Fruit fly (Drosophila melanogaster) whole organism, embryonic: ENCODE measurements around the gene Nf1.

ENCODE experiments used
- Blimp-1 ChIP-seq: fragments of 200-800 bp; sonication (Bioruptor generic); optimal IDR thresholded peaks from 3 replicates; lab custom pipeline; 2018; ENCODE audit warnings: missing biosample characterization, missing genetic modification characterization, mild to moderate bottlenecking, moderate library complexity, missing genetic modification reagents
- CG10565 ChIP-seq: fragments of 200-800 bp; sonication (Bioruptor generic); optimal IDR thresholded peaks from 3 replicates; lab custom pipeline; 2016; ENCODE audit warnings: missing biosample characterization, mild to moderate bottlenecking, missing genetic modification characterization
- CG32772 ChIP-seq: fragments of 200-800 bp; sonication (Bioruptor generic); IDR thresholded peaks from 2 replicates; pipeline ENCODE4 v1.3.6; 2022; ENCODE audit warnings: missing biosample characterization, missing genetic modification characterization
- CG6854 ChIP-seq: fragments of 200-800 bp; sonication (Bioruptor generic); optimal IDR thresholded peaks from 3 replicates; lab custom pipeline; 2017; ENCODE audit warnings: missing biosample characterization, mild to moderate bottlenecking, missing genetic modification characterization
- CG8089 ChIP-seq: fragments of 200-800 bp; sonication (Bioruptor generic); optimal IDR thresholded peaks from 3 replicates; lab custom pipeline; 2016; ENCODE audit warnings: missing biosample characterization, missing genetic modification characterization
- CG8478 ChIP-seq: fragments of >200 bp; optimal IDR thresholded peaks from 2 replicates; lab custom pipeline; 2018
- D ChIP-seq, 2 experiments: fragments of 200-800 bp in 1 of 2; fragments of >200 bp in 1 of 2; sonication (Bioruptor generic) in 1 of 2; optimal IDR thresholded peaks; 2 replicates in 1 of 2; 3 replicates in 1 of 2; lab custom pipeline; 2017; ENCODE audit warnings: mild to moderate bottlenecking in 1 of 2, missing biosample characterization in 1 of 2, missing genetic modification characterization in 1 of 2, missing genetic modification reagents in 1 of 2
- Eip74EF ChIP-seq, 2 experiments: fragments of 200-800 bp in 1 of 2; fragments of >200 bp in 1 of 2; sonication (Bioruptor generic) in 1 of 2; optimal IDR thresholded peaks; 2 replicates each; lab custom pipeline; 2017 to 2019; ENCODE audit warnings: missing biosample characterization in 2 of 2, missing genetic modification characterization in 2 of 2, mild to moderate bottlenecking in 1 of 2, moderate library complexity in 1 of 2
- Fer1 ChIP-seq: fragments of 200-800 bp; sonication (Bioruptor generic); optimal IDR thresholded peaks from 2 replicates; lab custom pipeline; 2017; ENCODE audit warnings: missing biosample characterization, mild to moderate bottlenecking, missing genetic modification characterization
- HLHmδ ChIP-seq: fragments of 200-800 bp; sonication (Bioruptor generic); optimal IDR thresholded peaks from 2 replicates; lab custom pipeline; 2018; ENCODE audit warnings: missing biosample characterization, mild to moderate bottlenecking, missing genetic modification characterization, moderate library complexity
- Med ChIP-seq: fragments of 200-800 bp; sonication (Bioruptor generic); peaks from one replicate; lab custom pipeline; 2016; ENCODE audit warnings: missing biosample characterization, missing genetic modification characterization, mild to moderate bottlenecking, inconsistent platforms, moderate library complexity
- Mrtf ChIP-seq: fragments of 200-800 bp; sonication (Bioruptor generic); IDR thresholded peaks from 3 replicates; pipeline ENCODE4 v1.3.6; 2022; ENCODE audit warnings: missing biosample characterization, missing genetic modification characterization
- NFAT ChIP-seq: fragments of 200-800 bp; sonication (Bioruptor generic); IDR thresholded peaks from 2 replicates; pipeline ENCODE4 v1.3.6; 2022; ENCODE audit warnings: missing biosample characterization, missing genetic modification characterization
- NK7.1 ChIP-seq: fragments of 200-800 bp; sonication (Bioruptor generic); optimal IDR thresholded peaks from 3 replicates; lab custom pipeline; 2016; ENCODE audit warnings: missing biosample characterization, missing genetic modification characterization
- Stat92E ChIP-seq, 3 experiments: fragments of >200 bp in 2 of 3; fragments of 200-800 bp in 1 of 3; sonication (Bioruptor generic) in 1 of 3; optimal IDR thresholded peaks; 2 replicates each; lab custom pipeline; 2017 to 2019; ENCODE audit warnings: missing biosample characterization in 3 of 3, missing genetic modification characterization in 3 of 3, mild to moderate bottlenecking in 1 of 3, moderate library complexity in 1 of 3
- Trl ChIP-seq, 3 experiments: fragments of >200 bp in 2 of 3; fragments of 200-800 bp in 1 of 3; sonication (Bioruptor generic) in 1 of 3; optimal IDR thresholded peaks; 2 replicates in 1 of 3; 3 replicates in 2 of 3; lab custom pipeline; 2016 to 2017; ENCODE audit warnings: missing biosample characterization in 1 of 3, missing genetic modification characterization in 1 of 3
- abd-A ChIP-seq: fragments of 200-800 bp; sonication (Bioruptor generic); optimal IDR thresholded peaks from 3 replicates; lab custom pipeline; 2019; ENCODE audit warnings: missing biosample characterization, mild to moderate bottlenecking, missing genetic modification characterization, moderate library complexity
- ara ChIP-seq: fragments of 200-800 bp; sonication (Bioruptor generic); IDR thresholded peaks from 2 replicates; pipeline ENCODE4 v1.3.6; 2022; ENCODE audit warnings: missing biosample characterization, missing genetic modification characterization
- cato ChIP-seq: fragments of 200-800 bp; sonication (Bioruptor generic); optimal IDR thresholded peaks from 2 replicates; lab custom pipeline; 2016; ENCODE audit warnings: missing biosample characterization, missing genetic modification characterization, borderline replicate concordance
- chinmo ChIP-seq: fragments of 200-800 bp; sonication (Bioruptor generic); IDR thresholded peaks from 4 replicates; pipeline ENCODE4 v1.3.6; 2022; ENCODE audit warnings: missing biosample characterization, missing genetic modification characterization; ENCODE audit not compliant: partially characterized antibody
- ci ChIP-seq: fragments of 200-800 bp; sonication (Bioruptor generic); IDR thresholded peaks from 3 replicates; pipeline ENCODE4 v1.3.6; 2022; ENCODE audit warnings: missing biosample characterization, missing genetic modification characterization
- crol ChIP-seq: fragments of 200-800 bp; sonication (Bioruptor generic); IDR thresholded peaks from 2 replicates; pipeline ENCODE4 v1.3.6; 2022; ENCODE audit warnings: missing biosample characterization, missing genetic modification characterization
- cwo ChIP-seq: fragments of 200-800 bp; sonication (Bioruptor generic); optimal IDR thresholded peaks from 3 replicates; lab custom pipeline; 2017; ENCODE audit warnings: missing biosample characterization, missing genetic modification characterization, mild to moderate bottlenecking, moderate library complexity, missing genetic modification reagents
- dimm ChIP-seq: fragments of 200-800 bp; sonication (Bioruptor generic); IDR thresholded peaks from 2 replicates; pipeline ENCODE4 v1.3.6; 2022; ENCODE audit warnings: missing biosample characterization, missing genetic modification characterization
- dmrt99B ChIP-seq: fragments of 200-800 bp; sonication (Bioruptor generic); optimal IDR thresholded peaks from 2 replicates; lab custom pipeline; 2018; ENCODE audit warnings: missing biosample characterization, mild to moderate bottlenecking, missing genetic modification characterization, moderate library complexity
- dpn ChIP-seq, 2 experiments: fragments of 200-800 bp; sonication (Bioruptor generic); optimal IDR thresholded peaks; 3 replicates each; lab custom pipeline; 2016; ENCODE audit warnings: missing biosample characterization in 2 of 2, missing genetic modification characterization in 2 of 2
- dysf ChIP-seq: fragments of 200-800 bp; sonication (Bioruptor generic); IDR thresholded peaks from 3 replicates; pipeline ENCODE4 v1.3.6; 2022; ENCODE audit warnings: missing biosample characterization, missing genetic modification characterization
- gcm ChIP-seq: fragments of 200-800 bp; sonication (Bioruptor generic); optimal IDR thresholded peaks from 2 replicates; lab custom pipeline; 2019; ENCODE audit warnings: missing biosample characterization, mild to moderate bottlenecking, missing genetic modification characterization, moderate library complexity
- grn ChIP-seq: fragments of 200-800 bp; sonication (Bioruptor generic); optimal IDR thresholded peaks from 3 replicates; lab custom pipeline; 2017; ENCODE audit warnings: missing biosample characterization, missing genetic modification characterization
- gsb-n ChIP-seq: fragments of 200-800 bp; sonication (Bioruptor generic); optimal IDR thresholded peaks from 3 replicates; lab custom pipeline; 2018; ENCODE audit warnings: missing biosample characterization, mild to moderate bottlenecking, missing genetic modification characterization
- jing ChIP-seq: fragments of 200-800 bp; sonication (Bioruptor generic); optimal IDR thresholded peaks from 2 replicates; lab custom pipeline; 2018; ENCODE audit warnings: missing biosample characterization, mild to moderate bottlenecking, missing genetic modification characterization
- kni ChIP-seq: fragments of 200-800 bp; sonication (Bioruptor generic); optimal IDR thresholded peaks from 3 replicates; lab custom pipeline; 2017; ENCODE audit warnings: mild to moderate bottlenecking, missing biosample characterization, missing genetic modification reagents, missing genetic modification characterization
- lov ChIP-seq, 2 experiments: fragments of 200-800 bp in 1 of 2; fragments of >200 bp in 1 of 2; sonication (Bioruptor generic) in 1 of 2; IDR thresholded peaks in 1 of 2; optimal IDR thresholded peaks in 1 of 2; 2 replicates in 1 of 2; 3 replicates in 1 of 2; pipeline versions ENCODE4 v1.3.6 to Lab custom; 2017 to 2022; ENCODE audit warnings: missing biosample characterization in 1 of 2, missing genetic modification characterization in 1 of 2
- nom ChIP-seq: fragments of 200-800 bp; sonication (Bioruptor generic); optimal IDR thresholded peaks from 2 replicates; lab custom pipeline; 2017; ENCODE audit warnings: missing biosample characterization, missing genetic modification characterization, mild to moderate bottlenecking, moderate library complexity, missing genetic modification reagents
- oc ChIP-seq: fragments of 200-800 bp; sonication (Bioruptor generic); optimal IDR thresholded peaks from 2 replicates; lab custom pipeline; 2018; ENCODE audit warnings: missing biosample characterization, mild to moderate bottlenecking, missing genetic modification characterization, moderate library complexity
- pros ChIP-seq: fragments of 200-800 bp; sonication (Bioruptor generic); optimal IDR thresholded peaks from 3 replicates; lab custom pipeline; 2019; ENCODE audit warnings: missing biosample characterization, mild to moderate bottlenecking, missing genetic modification characterization, moderate library complexity
- sd ChIP-seq: fragments of 200-800 bp; sonication (Bioruptor generic); optimal IDR thresholded peaks from 3 replicates; lab custom pipeline; 2018; ENCODE audit warnings: missing biosample characterization, mild to moderate bottlenecking, missing genetic modification characterization, moderate library complexity
- sqz ChIP-seq: fragments of 200-800 bp; sonication (Bioruptor generic); optimal IDR thresholded peaks from 3 replicates; lab custom pipeline; 2018; ENCODE audit warnings: missing biosample characterization, mild to moderate bottlenecking, missing genetic modification characterization

Nf1 gene

dm6 chr3R:26002570-26003332 is 19.9 kb downstream of the Nf1 start (continued):
- TF ChIP-seq Blimp-1 (GFP tag; lab: Kevin White, UChicago) (peak; percentile 51), Stat92E (GFP tag; optimal IDR thresholded peaks at IDR 0.05; lab: Kevin White, UChicago) (no peak), crol (GFP tag; lab: Robert Waterston, UW) (peak; percentile 72), ara (GFP tag; lab: Robert Waterston, UW) (0 out of 2 replicates have a peak, but pooled peaks have one; percentile 28), D (optimal IDR thresholded peaks at IDR 0.05; lab: Kevin White, UChicago) (peak; percentile 75), D (GFP tag; optimal IDR thresholded peaks at IDR 0.05; lab: Kevin White, UChicago) (no peak), dimm (no peak), kni (peak; percentile 99), NK7.1 (no peak), abd-A (tag; lab: Kevin White, UChicago) (peak; percentile 91), pros (peak; percentile 98), grn (GFP tag; lab: Kevin White, UChicago) (peak; percentile 77), Mrtf (GFP tag; lab: Robert Waterston, UW) (0 out of 3 replicates have a peak, but pooled peaks have one; percentile 4), jing (GFP tag; lab: Kevin White, UChicago) (no peak), dpn (GFP tag; optimal IDR thresholded peaks at IDR 0.05; lab: Kevin White, UChicago) (peak in 1 of 2 experiments; percentile 1), gsb-n (tag; lab: Kevin White, UChicago) (peak; percentile 53), dmrt99B (tag; lab: Kevin White, UChicago) (peak; percentile 14), sd (tag; lab: Kevin White, UChicago) (peak; percentile 64), cwo (peak; percentile 56), sqz (peak; percentile 98), dysf (GFP tag; lab: Robert Waterston, UW) (no peak), CG8478 (lab: Kevin White, UChicago) (no peak), Med (GFP tag; lab: Kevin White, UChicago) (peak; percentile 71), oc (tag; lab: Kevin White, UChicago) (peak; percentile 64), Trl (optimal IDR thresholded peaks at IDR 0.05; lab: Kevin White, UChicago) (no peak), Trl (GFP tag; optimal IDR thresholded peaks at IDR 0.05; lab: Kevin White, UChicago) (no peak), CG32772 (GFP tag; lab: Robert Waterston, UW) (peak; percentile 27; the same call in 1 of the 2 replicates)

- TF ChIP-seq cato (GFP tag; lab: Kevin White, UChicago): no peak
- no peak for TF ChIP-seq lov (optimal IDR thresholded peaks at IDR 0.05; lab: Kevin White, UChicago)
- no peak for TF ChIP-seq lov (GFP tag; IDR thresholded peaks at IDR 0.05; lab: Robert Waterston, UW)
- peak; percentile 8 for TF ChIP-seq HLHmδ (GFP tag; lab: Kevin White, UChicago)
- TF ChIP-seq Eip74EF (GFP tag; optimal IDR thresholded peaks at IDR 0.05; lab: Kevin White, UChicago): peak in 1 of 2 experiments; percentile 4
- TF ChIP-seq crol (GFP tag; lab: Robert Waterston, UW): peak; percentile 41; the same call in 1 of the 2 replicates
- TF ChIP-seq CG8089 (GFP tag; lab: Kevin White, UChicago): no peak
- TF ChIP-seq gcm (GFP tag; lab: Kevin White, UChicago): peak; percentile 64
- peak; percentile 24 for TF ChIP-seq pros
- TF ChIP-seq ci (GFP tag; lab: Robert Waterston, UW): 0 out of 3 replicates have a peak, but pooled peaks have one; percentile 18
- 0 out of 4 replicates have a peak, but pooled peaks have one; percentile 41 for TF ChIP-seq chinmo
- TF ChIP-seq sd (tag; lab: Kevin White, UChicago): peak; percentile 73
- no peak for TF ChIP-seq Fer1 (GFP tag; lab: Kevin White, UChicago)
- TF ChIP-seq nom (GFP tag; lab: Kevin White, UChicago): peak; percentile 90
- TF ChIP-seq CG10565 (GFP tag; lab: Kevin White, UChicago): no peak
- no peak for TF ChIP-seq CG6854
- 0 out of 2 replicates have a peak, but pooled peaks have one; percentile 13 for TF ChIP-seq NFAT (GFP tag; lab: Robert Waterston, UW)
Observed at dm6 chr3R:26004377-26005000, 21.7 kb downstream of the Nf1 start.
